Fruit fly (Drosophila melanogaster) whole organism, embryonic: Measurements from ENCODE around the gene p24-1.

Experiments
- ATbp ChIP-seq: fragments of 200-800 bp; sonication (Bioruptor generic); optimal IDR thresholded peaks from 2 replicates; lab custom pipeline; 2017; ENCODE audit warnings: missing biosample characterization, mild to moderate bottlenecking, missing genetic modification characterization, missing genetic modification reagents
- Adf1 ChIP-seq: fragments of 200-800 bp; sonication (Bioruptor generic); IDR thresholded peaks from 2 replicates; pipeline ENCODE4 v1.3.6; 2022; ENCODE audit warnings: missing biosample characterization, missing genetic modification characterization
- Atf3 ChIP-seq: fragments of 200-800 bp; sonication (Bioruptor generic); optimal IDR thresholded peaks from 3 replicates; lab custom pipeline; 2016; ENCODE audit warnings: missing biosample characterization, missing genetic modification characterization
- CG10147 ChIP-seq: fragments of 200-800 bp; sonication (Bioruptor generic); optimal IDR thresholded peaks from 2 replicates; lab custom pipeline; 2019; ENCODE audit warnings: missing biosample characterization, mild to moderate bottlenecking, missing genetic modification characterization, moderate library complexity
- CG10267 ChIP-seq: fragments of 200-800 bp; sonication (Bioruptor generic); optimal IDR thresholded peaks from 2 replicates; lab custom pipeline; 2018; ENCODE audit warnings: missing biosample characterization, mild to moderate bottlenecking, missing genetic modification characterization, moderate library complexity
- CG11504 ChIP-seq: fragments of 200-800 bp; sonication (Bioruptor generic); optimal IDR thresholded peaks from 3 replicates; lab custom pipeline; 2019; ENCODE audit warnings: missing biosample characterization, mild to moderate bottlenecking, missing genetic modification characterization, moderate library complexity
- CG11560 ChIP-seq: fragments of 200-800 bp; sonication (Bioruptor generic); IDR thresholded peaks from 3 replicates; pipeline ENCODE4 v1.3.6; 2022; ENCODE audit warnings: missing biosample characterization, missing genetic modification characterization
- CG13775 ChIP-seq: fragments of 200-800 bp; sonication (Bioruptor generic); optimal IDR thresholded peaks from 3 replicates; lab custom pipeline; 2017; ENCODE audit warnings: missing biosample characterization, mild to moderate bottlenecking, missing genetic modification characterization
- CG13894 ChIP-seq: fragments of 200-800 bp; sonication (Bioruptor generic); optimal IDR thresholded peaks from 3 replicates; lab custom pipeline; 2018; ENCODE audit warnings: missing biosample characterization, mild to moderate bottlenecking, missing genetic modification characterization, moderate library complexity
- CG14014 ChIP-seq: fragments of 200-800 bp; sonication (Bioruptor generic); IDR thresholded peaks from 2 replicates; pipeline ENCODE4 v1.3.6; 2022; ENCODE audit warnings: missing biosample characterization, missing genetic modification characterization
- CG16779 ChIP-seq: fragments of 200-800 bp; sonication (Bioruptor generic); IDR thresholded peaks from 2 replicates; pipeline ENCODE4 v1.3.6; 2022; ENCODE audit warnings: missing biosample characterization, missing genetic modification characterization
- CG17912 ChIP-seq: fragments of 200-800 bp; sonication (Bioruptor generic); optimal IDR thresholded peaks from 2 replicates; lab custom pipeline; 2018; ENCODE audit warnings: missing biosample characterization, mild to moderate bottlenecking, missing genetic modification characterization
- CG2120 ChIP-seq: fragments of 200-800 bp; sonication (Bioruptor generic); optimal IDR thresholded peaks from 3 replicates; lab custom pipeline; 2016; ENCODE audit warnings: missing biosample characterization, missing genetic modification characterization
- CG2129 ChIP-seq: fragments of 200-800 bp; sonication (Bioruptor generic); IDR thresholded peaks from 2 replicates; pipeline ENCODE4 v1.3.6; 2022; ENCODE audit warnings: missing biosample characterization, missing genetic modification characterization; ENCODE audit not compliant: partially characterized antibody
- CG3847 ChIP-seq: fragments of 200-800 bp; sonication (Bioruptor generic); IDR thresholded peaks from 2 replicates; pipeline ENCODE4 v1.3.6; 2022; ENCODE audit warnings: missing biosample characterization, missing genetic modification characterization
- CG43689 ChIP-seq: fragments of 200-800 bp; sonication (Bioruptor generic); IDR thresholded peaks from 2 replicates; pipeline ENCODE4 v1.3.6; 2022; ENCODE audit warnings: missing biosample characterization, missing genetic modification characterization
- CG4707 ChIP-seq: fragments of 200-800 bp; sonication (Bioruptor generic); optimal IDR thresholded peaks from 2 replicates; lab custom pipeline; 2018; ENCODE audit warnings: missing biosample characterization, mild to moderate bottlenecking, missing genetic modification characterization, moderate library complexity
- CoRest ChIP-seq: fragments of 200-800 bp; sonication (Bioruptor generic); optimal IDR thresholded peaks from 3 replicates; lab custom pipeline; 2018; ENCODE audit warnings: missing biosample characterization, mild to moderate bottlenecking, missing genetic modification characterization, moderate library complexity
- Dip2 ChIP-seq: fragments of 200-800 bp; sonication (Bioruptor generic); IDR thresholded peaks from 2 replicates; pipeline ENCODE4 v1.3.6; 2022; ENCODE audit warnings: missing biosample characterization, missing genetic modification characterization
- Fer1 ChIP-seq: fragments of 200-800 bp; sonication (Bioruptor generic); optimal IDR thresholded peaks from 2 replicates; lab custom pipeline; 2017; ENCODE audit warnings: missing biosample characterization, mild to moderate bottlenecking, missing genetic modification characterization
- Hr39 ChIP-seq: fragments of >200 bp; optimal IDR thresholded peaks from 2 replicates; lab custom pipeline; 2017
- MESR4 ChIP-seq: fragments of 200-800 bp; sonication (Bioruptor generic); optimal IDR thresholded peaks from 2 replicates; lab custom pipeline; 2018; ENCODE audit warnings: missing biosample characterization, mild to moderate bottlenecking, missing genetic modification characterization, moderate library complexity
- NFAT ChIP-seq: fragments of 200-800 bp; sonication (Bioruptor generic); IDR thresholded peaks from 2 replicates; pipeline ENCODE4 v1.3.6; 2022; ENCODE audit warnings: missing biosample characterization, missing genetic modification characterization
- Nf-YA ChIP-seq: fragments of 200-800 bp; sonication (Bioruptor generic); IDR thresholded peaks from 2 replicates; pipeline ENCODE4 v1.3.6; 2022; ENCODE audit warnings: missing biosample characterization, missing genetic modification characterization
- Ptx1 ChIP-seq: fragments of 200-800 bp; sonication (Bioruptor generic); IDR thresholded peaks from 2 replicates; pipeline ENCODE4 v1.3.6; 2022; ENCODE audit warnings: missing biosample characterization, missing genetic modification characterization
- Rx ChIP-seq: fragments of 200-800 bp; sonication (Bioruptor generic); IDR thresholded peaks from 2 replicates; pipeline ENCODE4 v1.3.6; 2022; ENCODE audit warnings: missing biosample characterization, missing genetic modification characterization
- Scr ChIP-seq: fragments of 200-800 bp; sonication (Bioruptor generic); IDR thresholded peaks from 2 replicates; pipeline ENCODE4 v1.3.6; 2022; ENCODE audit warnings: missing biosample characterization, missing genetic modification characterization; ENCODE audit not compliant: partially characterized antibody
- Xbp1 ChIP-seq: fragments of 200-800 bp; sonication (Bioruptor generic); optimal IDR thresholded peaks from 3 replicates; lab custom pipeline; 2016; ENCODE audit warnings: missing biosample characterization, mild to moderate bottlenecking, missing genetic modification characterization
- ab ChIP-seq: fragments of 200-800 bp; sonication (Bioruptor generic); optimal IDR thresholded peaks from 2 replicates; lab custom pipeline; 2016; ENCODE audit warnings: missing biosample characterization, missing genetic modification characterization
- al ChIP-seq: fragments of 200-800 bp; sonication (Bioruptor generic); IDR thresholded peaks from 2 replicates; pipeline ENCODE4 v1.3.6; 2022; ENCODE audit warnings: missing biosample characterization, missing genetic modification characterization
- caup ChIP-seq: fragments of 200-800 bp; sonication (Bioruptor generic); optimal IDR thresholded peaks from 3 replicates; lab custom pipeline; 2017; ENCODE audit warnings: missing biosample characterization, mild to moderate bottlenecking, missing genetic modification characterization, moderate library complexity; ENCODE audit not compliant: severe bottlenecking
- cg ChIP-seq: fragments of 200-800 bp; sonication (Bioruptor generic); optimal IDR thresholded peaks from 3 replicates; lab custom pipeline; 2019; ENCODE audit warnings: missing biosample characterization, mild to moderate bottlenecking, missing genetic modification characterization, moderate library complexity
- ci ChIP-seq: fragments of 200-800 bp; sonication (Bioruptor generic); IDR thresholded peaks from 3 replicates; pipeline ENCODE4 v1.3.6; 2022; ENCODE audit warnings: missing biosample characterization, missing genetic modification characterization
- croc ChIP-seq: fragments of 200-800 bp; sonication (Bioruptor generic); conservative IDR thresholded peaks from 3 replicates; pipeline ENCODE4 v1.3.6; 2022; ENCODE audit warnings: missing biosample characterization, missing genetic modification characterization
- gfzf ChIP-seq: fragments of 200-800 bp; sonication (Bioruptor generic); optimal IDR thresholded peaks from 2 replicates; lab custom pipeline; 2016; ENCODE audit warnings: missing biosample characterization, mild to moderate bottlenecking, missing genetic modification characterization, moderate library complexity
- hb ChIP-seq: fragments of 200-800 bp; sonication (Bioruptor generic); IDR thresholded peaks from 3 replicates; pipeline ENCODE4 v1.3.6; 2022; ENCODE audit warnings: missing biosample characterization, missing genetic modification characterization; ENCODE audit not compliant: partially characterized antibody
- ind ChIP-seq: fragments of 200-800 bp; sonication (Bioruptor generic); optimal IDR thresholded peaks from 3 replicates; lab custom pipeline; 2016; ENCODE audit warnings: missing biosample characterization, missing genetic modification characterization
- jumu ChIP-seq: fragments of 200-800 bp; sonication (Bioruptor generic); optimal IDR thresholded peaks from 3 replicates; lab custom pipeline; 2016; ENCODE audit warnings: missing biosample characterization, missing genetic modification characterization
- kay ChIP-seq: fragments of 200-800 bp; sonication (Bioruptor generic); optimal IDR thresholded peaks from 2 replicates; lab custom pipeline; 2016; ENCODE audit warnings: missing biosample characterization, missing genetic modification characterization
- lola ChIP-seq, 3 experiments: fragments of >200 bp in 2 of 3; fragments of 200-800 bp in 1 of 3; sonication (Bioruptor generic) in 1 of 3; optimal IDR thresholded peaks; 2 replicates each; lab custom pipeline; 2017 to 2019; ENCODE audit warnings: missing biosample characterization in 3 of 3, missing genetic modification characterization in 3 of 3, mild to moderate bottlenecking in 1 of 3, moderate library complexity in 1 of 3
- nmo ChIP-seq: fragments of 200-800 bp; sonication (Bioruptor generic); optimal IDR thresholded peaks from 2 replicates; lab custom pipeline; 2018; ENCODE audit warnings: missing biosample characterization, mild to moderate bottlenecking, missing genetic modification characterization, moderate library complexity
- prd ChIP-seq, 3 experiments: fragments of >200 bp in 2 of 3; fragments of 200-800 bp in 1 of 3; sonication (Bioruptor generic) in 1 of 3; optimal IDR thresholded peaks in 2 of 3; IDR thresholded peaks in 1 of 3; 2 replicates in 2 of 3; 3 replicates in 1 of 3; pipeline versions ENCODE4 v1.3.6 to Lab custom; 2017 to 2022; ENCODE audit warnings: missing biosample characterization in 1 of 3, missing genetic modification characterization in 1 of 3
- run ChIP-seq: fragments of 200-800 bp; sonication (Bioruptor generic); optimal IDR thresholded peaks from 3 replicates; lab custom pipeline; 2018; ENCODE audit warnings: missing biosample characterization, mild to moderate bottlenecking, missing genetic modification characterization
- shn ChIP-seq: fragments of 200-800 bp; sonication (Bioruptor generic); optimal IDR thresholded peaks from 3 replicates; lab custom pipeline; 2016; ENCODE audit warnings: missing biosample characterization, missing genetic modification characterization
- slp2 ChIP-seq: fragments of 200-800 bp; sonication (Bioruptor generic); optimal IDR thresholded peaks from 2 replicates; lab custom pipeline; 2016; ENCODE audit warnings: missing biosample characterization, missing genetic modification characterization
- stc ChIP-seq: fragments of 200-800 bp; sonication (Bioruptor generic); IDR thresholded peaks from 2 replicates; pipeline ENCODE4 v1.3.6; 2022; ENCODE audit warnings: missing biosample characterization, missing genetic modification characterization
- toy ChIP-seq: fragments of 200-800 bp; sonication (Bioruptor generic); IDR thresholded peaks from 2 replicates; pipeline ENCODE4 v1.3.6; 2022; ENCODE audit warnings: missing biosample characterization, missing genetic modification characterization
- unc-4 ChIP-seq: fragments of 200-800 bp; sonication (Bioruptor generic); IDR thresholded peaks from 2 replicates; pipeline ENCODE4 v1.3.6; 2022; ENCODE audit warnings: missing biosample characterization, missing genetic modification characterization; ENCODE audit not compliant: partially characterized antibody
- z ChIP-seq: fragments of 200-800 bp; sonication (Bioruptor generic); IDR thresholded peaks from 3 replicates; pipeline ENCODE4 v1.3.6; 2022; ENCODE audit warnings: missing biosample characterization, missing genetic modification characterization
- zf30C ChIP-seq: fragments of 200-800 bp; sonication (Bioruptor generic); optimal IDR thresholded peaks from 3 replicates; lab custom pipeline; 2018; ENCODE audit warnings: missing biosample characterization, mild to moderate bottlenecking, missing genetic modification characterization

The p24-1 gene

DNA sequence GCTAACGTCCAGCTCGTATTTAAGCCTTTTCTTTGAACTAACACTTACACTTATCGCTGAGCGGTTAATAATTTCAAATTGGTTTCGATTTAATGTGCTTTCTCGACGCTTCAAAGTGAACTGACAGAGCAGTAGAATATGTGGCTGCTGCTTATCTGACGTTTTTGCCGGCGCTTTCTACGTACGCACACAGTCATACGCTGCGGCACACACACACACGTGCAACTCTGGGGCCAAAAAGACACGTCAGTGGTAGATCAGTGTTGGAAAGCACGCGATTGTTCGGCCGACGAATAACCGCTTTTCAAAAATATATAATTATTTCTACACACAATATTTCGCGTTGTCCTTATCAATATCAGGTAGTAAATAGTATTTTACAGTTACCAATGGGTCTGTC lies 46.1 kb downstream of the p24-1 start (continued):
- TF ChIP-seq zf30C (peak; percentile 19), stc (GFP tag; lab: Robert Waterston, UW) (no peak), CG2129 (GFP tag; lab: Robert Waterston, UW) (no peak), CG10147 (GFP tag; lab: Kevin White, UChicago) (no peak), CG14014 (peak; percentile 43; the same call in 1 of the 2 replicates), NFAT (GFP tag; lab: Robert Waterston, UW) (no peak), CG2120 (peak; percentile 43), caup (GFP tag; lab: Kevin White, UChicago) (peak; percentile 43), kay (GFP tag; lab: Kevin White, UChicago) (no peak), CG43689 (GFP tag; lab: Robert Waterston, UW) (no peak), CG3847 (GFP tag; lab: Robert Waterston, UW) (peak; percentile 51), Dip2 (GFP tag; lab: Robert Waterston, UW) (no peak), CG10267 (tag; lab: Kevin White, UChicago) (peak; percentile 90), prd (optimal IDR thresholded peaks at IDR 0.05; lab: Kevin White, UChicago) (no peak), prd (GFP tag; IDR thresholded peaks at IDR 0.05; lab: Robert Waterston, UW) (no peak), cg (GFP tag; lab: Kevin White, UChicago) (peak; percentile 82), ab (GFP tag; lab: Kevin White, UChicago) (no peak), slp2 (GFP tag; lab: Kevin White, UChicago) (no peak), CG4707 (GFP tag; lab: Kevin White, UChicago) (no peak), MESR4 (GFP tag; lab: Kevin White, UChicago) (peak; percentile 48), toy (no peak), nmo (GFP tag; lab: Kevin White, UChicago) (no peak), run (tag; lab: Kevin White, UChicago) (no peak), hb (GFP tag; lab: Robert Waterston, UW) (no peak), Nf-YA (no peak), Hr39 (no peak), jumu (GFP tag; lab: Kevin White, UChicago) (no peak), ci (GFP tag; lab: Robert Waterston, UW) (peak; percentile 67; the same call in 2 of the 3 replicates), ATbp (GFP tag; lab: Kevin White, UChicago) (peak; percentile 3), ind (no peak), CG11560 (tag; lab: Robert Waterston, UW) (no peak), CG16779 (GFP tag; lab: Robert Waterston, UW) (no peak), Fer1 (peak; percentile 17), Ptx1 (GFP tag; lab: Robert Waterston, UW) (0 out of 2 replicates have a peak, but pooled peaks have one; percentile 14), lola (GFP tag; optimal IDR thresholded peaks at IDR 0.05; lab: Kevin White, UChicago) (no peak), unc-4 (GFP tag; lab: Robert Waterston, UW) (no peak), Atf3 (GFP tag; lab: Kevin White, UChicago) (no peak), CG13775 (GFP tag; lab: Kevin White, UChicago) (no peak), Xbp1 (GFP tag; lab: Kevin White, UChicago) (peak; percentile 100), CG13894 (peak; percentile 22), gfzf (GFP tag; lab: Kevin White, UChicago) (peak; percentile 12), Adf1 (peak; percentile 26; the same call in 1 of the 2 replicates), z (GFP tag; lab: Robert Waterston, UW) (0 out of 3 replicates have a peak, but pooled peaks have one; percentile 9), shn (no peak), al (GFP tag; lab: Robert Waterston, UW) (no peak), croc (GFP tag; lab: Robert Waterston, UW) (no peak), CG17912 (GFP tag; lab: Kevin White, UChicago) (peak; percentile 3), CG11504 (tag; lab: Kevin White, UChicago) (peak; percentile 21), Scr (GFP tag; lab: Robert Waterston, UW) (0 out of 2 replicates have a peak, but pooled peaks have one; percentile 17), CoRest (peak; percentile 1), Rx (GFP tag; lab: Robert Waterston, UW) (no peak)
